Worm (Caenorhabditis elegans) whole organism, early embryonic: ENCODE data around the gene C17H12.2.

ENCODE experiments used
- B0310.2 ChIP-seq: sonication (generic microtip); optimal IDR thresholded peaks from 2 replicates; lab custom pipeline; 2016; ENCODE audit warnings: mild to moderate bottlenecking, missing genetic modification characterization, missing compliant biosample characterization
- F13C5.2 ChIP-seq: sonication (generic microtip); optimal IDR thresholded peaks from 2 replicates; lab custom pipeline; 2017; ENCODE audit warnings: mild to moderate bottlenecking, missing genetic modification characterization, inconsistent platforms, missing compliant biosample characterization
- aly-1 ChIP-seq: sonication (generic microtip); optimal IDR thresholded peaks from 2 replicates; lab custom pipeline; 2016; ENCODE audit warnings: missing genetic modification characterization, missing compliant biosample characterization
- ama-1 ChIP-seq: fragments of 150-350 bp; optimal IDR thresholded peaks from 2 replicates; lab custom pipeline; 2014
- ceh-13 ChIP-seq: fragments of 200-800 bp; sonication (Bioruptor generic); optimal IDR thresholded peaks from 2 replicates; lab custom pipeline; 2018; ENCODE audit warnings: mild to moderate bottlenecking, missing genetic modification characterization, missing compliant biosample characterization
- ceh-36 ChIP-seq: sonication (generic microtip); optimal IDR thresholded peaks from 2 replicates; lab custom pipeline; 2016; ENCODE audit warnings: missing genetic modification characterization, inconsistent platforms, missing compliant biosample characterization
- ets-7 ChIP-seq: sonication (generic microtip); optimal IDR thresholded peaks from 2 replicates; lab custom pipeline; 2016; ENCODE audit warnings: missing genotype, missing genetic modification characterization, missing compliant biosample characterization
- flt-1 ChIP-seq: fragments of 200-800 bp; sonication (Bioruptor generic); IDR thresholded peaks from 2 replicates; pipeline ENCODE4 v1.3.6; 2022; ENCODE audit warnings: missing genetic modification characterization, missing compliant biosample characterization
- hmbx-1 ChIP-seq: sonication (generic microtip); optimal IDR thresholded peaks from 2 replicates; lab custom pipeline; 2016; ENCODE audit warnings: mild to moderate bottlenecking, missing genetic modification characterization, missing compliant biosample characterization
- hmg-4 ChIP-seq: fragments of 200-800 bp; sonication (Bioruptor generic); optimal IDR thresholded peaks from 2 replicates; lab custom pipeline; 2018; ENCODE audit warnings: mild to moderate bottlenecking, missing genetic modification characterization, missing compliant biosample characterization
- hnd-1 ChIP-seq: sonication (generic microtip); optimal IDR thresholded peaks from 2 replicates; lab custom pipeline; 2016; ENCODE audit warnings: missing genetic modification characterization, missing compliant biosample characterization
- pes-1 ChIP-seq: fragments of 200-800 bp; sonication (Bioruptor generic); IDR thresholded peaks from 2 replicates; pipeline ENCODE4 v1.3.6; 2022; ENCODE audit warnings: missing genetic modification reagents, missing genetic modification characterization, missing compliant biosample characterization
- scrt-1 ChIP-seq: fragments of 200-800 bp; sonication (Bioruptor generic); IDR thresholded peaks from 2 replicates; pipeline ENCODE4 v1.3.6; 2022; ENCODE audit warnings: missing genetic modification characterization, missing compliant biosample characterization
- sea-1 ChIP-seq: fragments of 200-800 bp; sonication (Bioruptor generic); conservative IDR thresholded peaks from 2 replicates; pipeline ENCODE4 v1.3.6; 2022; ENCODE audit warnings: missing genetic modification characterization, missing compliant biosample characterization
- tbx-11 ChIP-seq: fragments of 200-800 bp; sonication (Bioruptor generic); IDR thresholded peaks from 2 replicates; pipeline ENCODE4 v1.3.6; 2022; ENCODE audit warnings: missing genetic modification characterization, missing compliant biosample characterization
- tbx-37 ChIP-seq: fragments of 200-800 bp; sonication (Bioruptor generic); conservative IDR thresholded peaks from 2 replicates; pipeline ENCODE4 v1.3.6; 2022; ENCODE audit warnings: missing genetic modification reagents, missing genetic modification characterization, missing compliant biosample characterization
- tra-4 ChIP-seq: sonication (generic microtip); optimal IDR thresholded peaks from 2 replicates; lab custom pipeline; 2017; ENCODE audit warnings: missing genetic modification characterization, missing compliant biosample characterization

The C17H12.2 gene

DNA sequence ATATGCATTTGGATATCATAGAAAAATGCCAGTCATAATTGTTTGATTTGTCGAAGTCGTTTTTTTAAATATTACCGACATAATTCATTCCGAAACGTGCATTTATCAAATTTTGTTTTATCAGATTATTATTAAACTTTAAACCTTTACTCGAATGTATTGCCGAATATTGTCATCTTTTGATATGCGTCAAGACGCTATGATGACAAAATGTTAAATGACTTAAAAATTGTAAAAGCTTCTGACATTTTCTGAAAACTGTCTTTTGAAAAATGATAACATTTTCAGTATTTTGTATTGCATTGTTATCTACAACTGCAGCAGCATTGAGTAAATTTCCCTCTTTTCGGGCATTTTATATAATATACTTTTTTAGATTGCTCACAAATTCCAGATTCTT, 34.3 kb upstream of the C17H12.2 start, which contains the start of gene H20E11.3:
Gene H20E11.3 (plus strand): TSS at position 195 of the 400 bp plus-strand sequence.
- TF ChIP-seq ceh-13 (GFP tag; lab: Kevin White, UChicago), result no peak
- no peak for TF ChIP-seq pes-1 (GFP tag; lab: Robert Waterston, UW)
- TF ChIP-seq aly-1 (tag; lab: Kevin White, UChicago), result no peak
- TF ChIP-seq hnd-1 (tag; lab: Kevin White, UChicago), result no peak
- no peak for TF ChIP-seq tra-4

ce11 chrIV:6822406-6822805, 32.1 kb upstream of the C17H12.2 start, which contains the start of gene C17H12.6:
C17H12.6 (minus strand) TSS chrIV:6822506.
- no peak for TF ChIP-seq F13C5.2
- TF ChIP-seq scrt-1 (GFP tag; lab: Robert Waterston, UW), result no peak
- TF ChIP-seq hnd-1 (tag; lab: Kevin White, UChicago), result no peak
- TF ChIP-seq B0310.2, result no peak
- no peak for TF ChIP-seq ama-1 (lab: Kevin White, UChicago)
- TF ChIP-seq pes-1 (GFP tag; lab: Robert Waterston, UW), result no peak
- no peak for TF ChIP-seq ceh-36 (tag; lab: Kevin White, UChicago)
- no peak for TF ChIP-seq ets-7 (tag; lab: Kevin White, UChicago)
- TF ChIP-seq tbx-37 (GFP tag; lab: Robert Waterston, UW), result no peak
- no peak for TF ChIP-seq aly-1 (tag; lab: Kevin White, UChicago)
- no peak for TF ChIP-seq hmg-4 (GFP tag; lab: Kevin White, UChicago)
- no peak for TF ChIP-seq flt-1 (GFP tag; lab: Robert Waterston, UW)
- no peak for TF ChIP-seq tbx-11 (GFP tag; lab: Robert Waterston, UW)
- no peak for TF ChIP-seq hmbx-1
- no peak for TF ChIP-seq sea-1 (GFP tag; lab: Robert Waterston, UW)
- no peak for TF ChIP-seq tra-4
- no peak for TF ChIP-seq ceh-13 (GFP tag; lab: Kevin White, UChicago)

- TF ChIP-seq F13C5.2 (no peak), ceh-36 (tag; lab: Kevin White, UChicago) (no peak), pes-1 (GFP tag; lab: Robert Waterston, UW) (no peak), hmbx-1 (no peak), B0310.2 (no peak), hnd-1 (tag; lab: Kevin White, UChicago) (no peak)
These were observed 31.4 kb upstream of the C17H12.2 start for ce11 chrIV:6821709-6822108.

DNA sequence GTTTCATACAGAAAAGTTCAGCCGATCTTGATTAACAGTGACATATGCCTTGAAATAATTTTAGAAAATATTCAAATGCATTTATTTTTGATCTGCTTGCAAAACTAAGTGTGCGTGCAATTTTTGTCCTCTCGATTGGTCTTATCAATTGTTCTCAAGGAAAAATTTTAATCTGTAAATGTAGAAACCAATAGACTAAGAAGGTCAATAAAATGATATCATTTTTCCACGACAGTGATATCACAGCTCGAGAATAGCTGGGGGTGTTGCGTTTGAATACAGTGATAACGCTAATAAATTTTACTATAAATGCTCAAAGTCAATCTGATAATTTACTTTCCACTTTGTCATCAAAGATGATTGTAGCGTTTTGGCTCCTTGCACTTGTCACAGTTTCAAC, 28.1 kb upstream of the C17H12.2 start, which contains the start of gene C17H12.8:
Gene C17H12.8 (plus strand): TSS at position 335 of the 400 bp plus-strand sequence.
- TF ChIP-seq tra-4 (no peak), sea-1 (GFP tag; lab: Robert Waterston, UW) (no peak), pes-1 (GFP tag; lab: Robert Waterston, UW) (no peak), flt-1 (GFP tag; lab: Robert Waterston, UW) (no peak), hnd-1 (tag; lab: Kevin White, UChicago) (no peak), ceh-13 (GFP tag; lab: Kevin White, UChicago) (no peak), hmg-4 (GFP tag; lab: Kevin White, UChicago) (no peak), B0310.2 (no peak), ceh-36 (tag; lab: Kevin White, UChicago) (no peak), tbx-11 (GFP tag; lab: Robert Waterston, UW) (no peak), ama-1 (lab: Kevin White, UChicago) (no peak), tbx-37 (GFP tag; lab: Robert Waterston, UW) (no peak), scrt-1 (GFP tag; lab: Robert Waterston, UW) (no peak), ets-7 (tag; lab: Kevin White, UChicago) (no peak), F13C5.2 (no peak), aly-1 (tag; lab: Kevin White, UChicago) (no peak), hmbx-1 (no peak)

- TF ChIP-seq ceh-36 (tag; lab: Kevin White, UChicago) (no peak), hnd-1 (tag; lab: Kevin White, UChicago) (no peak), ama-1 (lab: Kevin White, UChicago) (no peak), hmg-4 (GFP tag; lab: Kevin White, UChicago) (no peak), ets-7 (tag; lab: Kevin White, UChicago) (no peak)
These were observed 27.3 kb upstream of the C17H12.2 start, which contains the start of gene C17H12.5 for ce11 chrIV:6817554-6817953. C17H12.5 (minus strand) TSS chrIV:6817654.

- TF ChIP-seq tbx-11 (GFP tag; lab: Robert Waterston, UW) (no peak), ceh-13 (GFP tag; lab: Kevin White, UChicago) (no peak), pes-1 (GFP tag; lab: Robert Waterston, UW) (no peak), hmbx-1 (no peak), tra-4 (no peak), ama-1 (lab: Kevin White, UChicago) (no peak), aly-1 (tag; lab: Kevin White, UChicago) (no peak), F13C5.2 (no peak), tbx-37 (GFP tag; lab: Robert Waterston, UW) (no peak), sea-1 (GFP tag; lab: Robert Waterston, UW) (no peak), ets-7 (tag; lab: Kevin White, UChicago) (no peak)
These were observed 21.5 kb upstream of the C17H12.2 start, which contains the start of gene ceh-48 for ce11 chrIV:6811808-6812207. ceh-48 (plus strand) TSS chrIV:6812108.

ce11 chrIV:6809756-6810155, 19.5 kb upstream of the C17H12.2 start:
- TF ChIP-seq ceh-13 (GFP tag; lab: Kevin White, UChicago) (no peak), hnd-1 (tag; lab: Kevin White, UChicago) (no peak), sea-1 (GFP tag; lab: Robert Waterston, UW) (no peak), ama-1 (lab: Kevin White, UChicago) (no peak), hmbx-1 (no peak), pes-1 (GFP tag; lab: Robert Waterston, UW) (no peak), F13C5.2 (peak; percentile 37), ceh-36 (tag; lab: Kevin White, UChicago) (no peak)
